Fruit fly (Drosophila melanogaster) whole organism, embryonic: ENCODE measurements around the gene Vdup1.

Source experiments
- Atf-2 ChIP-seq: fragments of 200-800 bp; sonication (Bioruptor generic); optimal IDR thresholded peaks from 2 replicates; lab custom pipeline; 2016; ENCODE audit warnings: missing biosample characterization, missing genetic modification characterization
- Bdp1 ChIP-seq: fragments of 200-800 bp; sonication (Bioruptor generic); optimal IDR thresholded peaks from 3 replicates; lab custom pipeline; 2016; ENCODE audit warnings: missing biosample characterization, missing genetic modification characterization
- C15 ChIP-seq: fragments of 200-800 bp; sonication (Bioruptor generic); IDR thresholded peaks from 3 replicates; pipeline ENCODE4 v1.3.6; 2022; ENCODE audit warnings: missing biosample characterization, missing genetic modification characterization
- CG11398 ChIP-seq: fragments of 200-800 bp; sonication (Bioruptor generic); optimal IDR thresholded peaks from 2 replicates; lab custom pipeline; 2016; ENCODE audit warnings: missing biosample characterization, missing genetic modification characterization
- CG12104 ChIP-seq: fragments of 200-800 bp; sonication (Bioruptor generic); optimal IDR thresholded peaks from 3 replicates; lab custom pipeline; 2016; ENCODE audit warnings: missing biosample characterization, missing genetic modification characterization
- CG1529 ChIP-seq: fragments of 200-800 bp; sonication (Bioruptor generic); optimal IDR thresholded peaks from 3 replicates; lab custom pipeline; 2018; ENCODE audit warnings: missing biosample characterization, missing genetic modification characterization
- CG15514 ChIP-seq: fragments of 200-800 bp; sonication (Bioruptor generic); optimal IDR thresholded peaks from 3 replicates; lab custom pipeline; 2017; ENCODE audit warnings: missing biosample characterization, missing genetic modification characterization, mild to moderate bottlenecking, moderate library complexity, missing genetic modification reagents
- CG17359 ChIP-seq: fragments of 200-800 bp; sonication (Bioruptor generic); optimal IDR thresholded peaks from 3 replicates; lab custom pipeline; 2018; ENCODE audit warnings: missing biosample characterization, mild to moderate bottlenecking, missing genetic modification characterization, moderate library complexity
- CG17385 ChIP-seq: fragments of 200-800 bp; sonication (Bioruptor generic); optimal IDR thresholded peaks from 3 replicates; lab custom pipeline; 2018; ENCODE audit warnings: missing biosample characterization, mild to moderate bottlenecking, missing genetic modification characterization
- CG18262 ChIP-seq: fragments of 200-800 bp; optimal IDR thresholded peaks from 3 replicates; lab custom pipeline; 2019; ENCODE audit warnings: missing biosample characterization, mild to moderate bottlenecking, missing genetic modification characterization, moderate library complexity
- CG18764 ChIP-seq: fragments of 200-800 bp; sonication (Bioruptor generic); optimal IDR thresholded peaks from 3 replicates; lab custom pipeline; 2016; ENCODE audit warnings: missing biosample characterization, missing genetic modification characterization
- CG31224 ChIP-seq: fragments of 200-800 bp; sonication (Bioruptor generic); IDR thresholded peaks from 2 replicates; pipeline ENCODE4 v1.3.6; 2022; ENCODE audit warnings: missing biosample characterization, missing genetic modification characterization
- CG31388 ChIP-seq: fragments of 200-800 bp; sonication (Bioruptor generic); optimal IDR thresholded peaks from 2 replicates; lab custom pipeline; 2016; ENCODE audit warnings: missing biosample characterization, missing genetic modification characterization
- CG3995 ChIP-seq: fragments of 200-800 bp; sonication (Bioruptor generic); optimal IDR thresholded peaks from 3 replicates; lab custom pipeline; 2016; ENCODE audit warnings: missing biosample characterization, missing genetic modification characterization
- CG4424 ChIP-seq: fragments of 200-800 bp; sonication (Bioruptor generic); optimal IDR thresholded peaks from 3 replicates; lab custom pipeline; 2016; ENCODE audit warnings: missing biosample characterization, missing genetic modification characterization
- CG6175 ChIP-seq: fragments of 200-800 bp; sonication (Bioruptor generic); IDR thresholded peaks from 3 replicates; pipeline ENCODE4 v1.3.6; 2022; ENCODE audit warnings: missing biosample characterization, missing genetic modification characterization
- CG6813 ChIP-seq: fragments of 200-800 bp; sonication (Bioruptor generic); optimal IDR thresholded peaks from 2 replicates; lab custom pipeline; 2017; ENCODE audit warnings: missing biosample characterization, missing genetic modification characterization, mild to moderate bottlenecking, moderate library complexity, missing genetic modification reagents
- CG7271 ChIP-seq: fragments of 200-800 bp; sonication (Bioruptor generic); optimal IDR thresholded peaks from 2 replicates; lab custom pipeline; 2018; ENCODE audit warnings: missing biosample characterization, mild to moderate bottlenecking, missing genetic modification characterization, moderate library complexity
- CG7745 ChIP-seq: fragments of 200-800 bp; sonication (Bioruptor generic); optimal IDR thresholded peaks from 2 replicates; lab custom pipeline; 2018; ENCODE audit warnings: missing biosample characterization, mild to moderate bottlenecking, missing genetic modification characterization, moderate library complexity
- CG7928 ChIP-seq: fragments of 200-800 bp; sonication (Bioruptor generic); optimal IDR thresholded peaks from 2 replicates; lab custom pipeline; 2017; ENCODE audit warnings: missing biosample characterization, mild to moderate bottlenecking, missing genetic modification characterization
- CG8089 ChIP-seq: fragments of 200-800 bp; sonication (Bioruptor generic); optimal IDR thresholded peaks from 3 replicates; lab custom pipeline; 2016; ENCODE audit warnings: missing biosample characterization, missing genetic modification characterization
- CG8281 ChIP-seq: fragments of 200-800 bp; sonication (Bioruptor generic); optimal IDR thresholded peaks from 2 replicates; lab custom pipeline; 2018; ENCODE audit warnings: missing biosample characterization, mild to moderate bottlenecking, missing genetic modification characterization, moderate library complexity
- CG8359 ChIP-seq: fragments of 200-800 bp; sonication (Bioruptor generic); optimal IDR thresholded peaks from 2 replicates; lab custom pipeline; 2017; ENCODE audit warnings: missing biosample characterization, mild to moderate bottlenecking, missing genetic modification characterization, borderline replicate concordance
- CG8388 ChIP-seq: fragments of 200-800 bp; sonication (Bioruptor generic); optimal IDR thresholded peaks from 2 replicates; lab custom pipeline; 2019; ENCODE audit warnings: missing biosample characterization, mild to moderate bottlenecking, missing genetic modification characterization, moderate library complexity
- Hr3 ChIP-seq: fragments of 200-800 bp; sonication (Bioruptor generic); optimal IDR thresholded peaks from 3 replicates; lab custom pipeline; 2016; ENCODE audit warnings: missing biosample characterization, missing genetic modification characterization
- Kr ChIP-seq: fragments of 200-800 bp; sonication (Bioruptor generic); optimal IDR thresholded peaks from 2 replicates; lab custom pipeline; 2017; ENCODE audit warnings: missing biosample characterization, mild to moderate bottlenecking, missing genetic modification characterization
- Lim3 ChIP-seq: fragments of 200-800 bp; sonication (Bioruptor generic); IDR thresholded peaks from 2 replicates; pipeline ENCODE4 v1.3.6; 2022; ENCODE audit warnings: missing biosample characterization, missing genetic modification characterization
- Mrtf ChIP-seq: fragments of 200-800 bp; sonication (Bioruptor generic); IDR thresholded peaks from 3 replicates; pipeline ENCODE4 v1.3.6; 2022; ENCODE audit warnings: missing biosample characterization, missing genetic modification characterization
- NC2α ChIP-seq: fragments of 200-800 bp; sonication (Bioruptor generic); optimal IDR thresholded peaks from 2 replicates; lab custom pipeline; 2016; ENCODE audit warnings: missing biosample characterization, missing genetic modification characterization
- Neu2 ChIP-seq: fragments of 200-800 bp; sonication (Bioruptor generic); optimal IDR thresholded peaks from 3 replicates; lab custom pipeline; 2016; ENCODE audit warnings: missing biosample characterization, missing genetic modification characterization, borderline replicate concordance
- Usf ChIP-seq: fragments of 200-800 bp; sonication (Bioruptor generic); optimal IDR thresholded peaks from 2 replicates; lab custom pipeline; 2017; ENCODE audit warnings: missing genotype, missing biosample characterization, missing genetic modification characterization
- YL-1 ChIP-seq: fragments of 200-800 bp; sonication (Bioruptor generic); optimal IDR thresholded peaks from 3 replicates; lab custom pipeline; 2017; ENCODE audit warnings: missing biosample characterization, mild to moderate bottlenecking, missing genetic modification characterization
- cas ChIP-seq: fragments of 200-800 bp; sonication (Bioruptor generic); IDR thresholded peaks from 2 replicates; pipeline ENCODE4 v1.3.6; 2022; ENCODE audit warnings: missing biosample characterization, missing genetic modification characterization
- cg ChIP-seq: fragments of 200-800 bp; sonication (Bioruptor generic); optimal IDR thresholded peaks from 3 replicates; lab custom pipeline; 2019; ENCODE audit warnings: missing biosample characterization, mild to moderate bottlenecking, missing genetic modification characterization, moderate library complexity
- ci ChIP-seq: fragments of 200-800 bp; sonication (Bioruptor generic); IDR thresholded peaks from 3 replicates; pipeline ENCODE4 v1.3.6; 2022; ENCODE audit warnings: missing biosample characterization, missing genetic modification characterization
- emc ChIP-seq: fragments of 200-800 bp; sonication (Bioruptor generic); optimal IDR thresholded peaks from 2 replicates; lab custom pipeline; 2016; ENCODE audit warnings: missing biosample characterization, missing genetic modification characterization
- en ChIP-seq: fragments of 200-800 bp; sonication (Bioruptor generic); optimal IDR thresholded peaks from 2 replicates; lab custom pipeline; 2016; ENCODE audit warnings: missing biosample characterization, missing genetic modification characterization
- grau ChIP-seq: fragments of 200-800 bp; optimal IDR thresholded peaks from 3 replicates; lab custom pipeline; 2019; ENCODE audit warnings: missing biosample characterization, mild to moderate bottlenecking, missing genetic modification characterization, moderate library complexity
- gsb-n ChIP-seq: fragments of 200-800 bp; sonication (Bioruptor generic); optimal IDR thresholded peaks from 3 replicates; lab custom pipeline; 2018; ENCODE audit warnings: missing biosample characterization, mild to moderate bottlenecking, missing genetic modification characterization
- insv ChIP-seq, 2 experiments: fragments of 200-800 bp; sonication (Bioruptor generic); optimal IDR thresholded peaks; 3 replicates each; lab custom pipeline; 2016 to 2018; ENCODE audit warnings: missing biosample characterization in 2 of 2, missing genetic modification characterization in 2 of 2
- otp ChIP-seq: fragments of 200-800 bp; sonication (Bioruptor generic); IDR thresholded peaks from 3 replicates; pipeline ENCODE4, ENCODE4 v1.3.6; 2022; ENCODE audit warnings: missing biosample characterization, missing genetic modification characterization
- pfk ChIP-seq: fragments of 200-800 bp; sonication (Bioruptor generic); optimal IDR thresholded peaks from 2 replicates; lab custom pipeline; 2018; ENCODE audit warnings: missing biosample characterization, mild to moderate bottlenecking, missing genetic modification characterization, moderate library complexity
- salm ChIP-seq: fragments of 200-800 bp; sonication (Bioruptor generic); optimal IDR thresholded peaks from 2 replicates; lab custom pipeline; 2018; ENCODE audit warnings: missing biosample characterization, mild to moderate bottlenecking, missing genetic modification characterization
- sim ChIP-seq: fragments of 200-800 bp; sonication (Bioruptor generic); IDR thresholded peaks from 2 replicates; pipeline ENCODE4 v1.3.6; 2022; ENCODE audit warnings: missing biosample characterization, missing genetic modification characterization
- sna ChIP-seq: fragments of 200-800 bp; sonication (Bioruptor generic); IDR thresholded peaks from 2 replicates; pipeline ENCODE4 v1.3.6; 2022; ENCODE audit warnings: missing biosample characterization, missing genetic modification characterization; ENCODE audit not compliant: partially characterized antibody
- ssp ChIP-seq: fragments of 200-800 bp; sonication (Bioruptor generic); IDR thresholded peaks from 2 replicates; pipeline ENCODE4 v1.3.6; 2022; ENCODE audit warnings: missing biosample characterization, missing genetic modification characterization
- tio ChIP-seq: fragments of 200-800 bp; sonication (Bioruptor generic); optimal IDR thresholded peaks from 2 replicates; lab custom pipeline; 2017; ENCODE audit warnings: missing biosample characterization, missing genetic modification characterization, inconsistent platforms
- tna ChIP-seq: fragments of 200-800 bp; sonication (Bioruptor generic); IDR thresholded peaks from 2 replicates; pipeline ENCODE4 v1.3.6; 2022; ENCODE audit warnings: missing biosample characterization, missing genetic modification characterization; ENCODE audit not compliant: partially characterized antibody
- wdn ChIP-seq: fragments of 200-800 bp; sonication (Bioruptor generic); IDR thresholded peaks from 2 replicates; pipeline ENCODE4 v1.3.6; 2022; ENCODE audit warnings: missing biosample characterization, missing genetic modification characterization
- wek ChIP-seq: fragments of 200-800 bp; sonication (Bioruptor generic); optimal IDR thresholded peaks from 3 replicates; lab custom pipeline; 2018; ENCODE audit warnings: missing biosample characterization, mild to moderate bottlenecking, missing genetic modification characterization, moderate library complexity
- zen ChIP-seq: fragments of 200-800 bp; sonication (Bioruptor generic); optimal IDR thresholded peaks from 3 replicates; lab custom pipeline; 2018; ENCODE audit warnings: missing biosample characterization, mild to moderate bottlenecking, missing genetic modification characterization, moderate library complexity

The Vdup1 gene

DNA sequence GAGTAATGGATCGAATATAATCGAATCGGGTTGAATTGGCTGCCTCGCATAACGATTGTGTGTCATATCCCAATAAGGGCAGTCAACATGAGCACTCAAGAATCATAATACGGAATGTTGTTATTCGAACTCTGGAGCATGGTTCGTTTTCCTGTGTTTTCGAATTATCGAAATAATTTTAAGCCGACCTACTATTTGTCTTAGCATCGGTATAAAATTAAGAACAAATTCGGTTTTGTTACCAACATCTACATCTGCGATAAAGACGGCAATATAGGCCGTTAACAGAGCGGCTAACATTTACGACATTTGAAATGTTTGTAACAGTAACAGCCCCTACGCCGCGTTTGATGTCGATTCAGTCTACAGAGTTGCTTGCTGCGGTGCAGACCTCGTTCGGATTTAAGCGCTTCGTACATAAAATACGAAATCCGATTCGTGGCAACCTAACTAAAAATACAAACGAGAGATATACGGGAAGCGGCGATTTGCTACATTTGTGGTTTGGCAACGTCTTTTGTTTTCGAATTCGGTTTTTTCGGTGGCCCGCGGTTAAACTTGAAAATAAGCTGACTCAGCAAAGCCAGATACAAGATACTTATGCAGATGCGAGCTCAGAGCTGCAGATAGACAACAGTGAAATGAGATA lies 18.2 kb downstream of the Vdup1 start (continued):
- no peak for TF ChIP-seq zen (tag; lab: Kevin White, UChicago)
- TF ChIP-seq CG1529 (GFP tag; lab: Kevin White, UChicago), result no peak
- TF ChIP-seq gsb-n (tag; lab: Kevin White, UChicago), result no peak
- no peak for TF ChIP-seq cg (GFP tag; lab: Kevin White, UChicago)
- TF ChIP-seq Mrtf, result no peak
- no peak for TF ChIP-seq CG7745 (tag; lab: Kevin White, UChicago)
- no peak for TF ChIP-seq Bdp1 (GFP tag; lab: Kevin White, UChicago)
- no peak for TF ChIP-seq Atf-2 (GFP tag; lab: Kevin White, UChicago)
- no peak for TF ChIP-seq Kr
- no peak for TF ChIP-seq sna (GFP tag; lab: Robert Waterston, UW)
- TF ChIP-seq Usf, result no peak
- TF ChIP-seq CG18262 (tag; lab: Kevin White, UChicago), result no peak
- no peak for TF ChIP-seq CG7271
- TF ChIP-seq CG31224 (GFP tag; lab: Robert Waterston, UW), result no peak
- TF ChIP-seq Neu2 (GFP tag; lab: Kevin White, UChicago), result no peak
- no peak for TF ChIP-seq Lim3 (GFP tag; lab: Robert Waterston, UW)
- TF ChIP-seq C15 (GFP tag; lab: Robert Waterston, UW), result no peak
- no peak for TF ChIP-seq CG17385 (GFP tag; lab: Kevin White, UChicago)
- TF ChIP-seq ssp (GFP tag; lab: Robert Waterston, UW), result no peak
- TF ChIP-seq YL-1 (GFP tag; lab: Kevin White, UChicago), result no peak
- no peak for TF ChIP-seq CG3995 (GFP tag; lab: Kevin White, UChicago)
- no peak for TF ChIP-seq wdn (GFP tag; lab: Robert Waterston, UW)
- no peak for TF ChIP-seq CG18764
- no peak for TF ChIP-seq otp (GFP tag; lab: Robert Waterston, UW)
- no peak for TF ChIP-seq sim (GFP tag; lab: Robert Waterston, UW)
- peak; percentile 18 for TF ChIP-seq grau
- no peak for TF ChIP-seq CG8388 (GFP tag; lab: Kevin White, UChicago)
- no peak for TF ChIP-seq CG4424 (GFP tag; lab: Kevin White, UChicago)
- TF ChIP-seq CG15514 (GFP tag; lab: Kevin White, UChicago), result no peak
- TF ChIP-seq insv (GFP tag; optimal IDR thresholded peaks at IDR 0.05; lab: Kevin White, UChicago), result peak in 1 of 2 experiments; percentile 46
- no peak for TF ChIP-seq salm (tag; lab: Kevin White, UChicago)
- TF ChIP-seq Hr3 (GFP tag; lab: Kevin White, UChicago), result no peak
- no peak; the same call in 2 of the 3 replicates for TF ChIP-seq CG6175 (GFP tag; lab: Robert Waterston, UW)
- no peak for TF ChIP-seq CG8359 (GFP tag; lab: Kevin White, UChicago)
- TF ChIP-seq CG6813 (GFP tag; lab: Kevin White, UChicago), result no peak
- TF ChIP-seq ci (GFP tag; lab: Robert Waterston, UW), result peak; percentile 70
- no peak for TF ChIP-seq CG12104
- TF ChIP-seq CG31388 (GFP tag; lab: Kevin White, UChicago), result no peak
- no peak for TF ChIP-seq emc (GFP tag; lab: Kevin White, UChicago)
- TF ChIP-seq CG11398 (GFP tag; lab: Kevin White, UChicago), result no peak
- no peak for TF ChIP-seq cas (GFP tag; lab: Robert Waterston, UW)
- TF ChIP-seq tna (GFP tag; lab: Robert Waterston, UW), result no peak
- TF ChIP-seq CG8089 (GFP tag; lab: Kevin White, UChicago), result no peak
- TF ChIP-seq pfk (GFP tag; lab: Kevin White, UChicago), result peak; percentile 17
- no peak for TF ChIP-seq wek
- no peak for TF ChIP-seq NC2α (GFP tag; lab: Kevin White, UChicago)
- no peak for TF ChIP-seq CG17359 (tag; lab: Kevin White, UChicago)
- TF ChIP-seq CG8281 (tag; lab: Kevin White, UChicago), result no peak
- no peak for TF ChIP-seq en
- no peak for TF ChIP-seq CG7928 (GFP tag; lab: Kevin White, UChicago)
- TF ChIP-seq tio (GFP tag; lab: Kevin White, UChicago), result no peak
